Worm (Caenorhabditis elegans): Measurements from ENCODE around the gene gop-3.

DNA sequence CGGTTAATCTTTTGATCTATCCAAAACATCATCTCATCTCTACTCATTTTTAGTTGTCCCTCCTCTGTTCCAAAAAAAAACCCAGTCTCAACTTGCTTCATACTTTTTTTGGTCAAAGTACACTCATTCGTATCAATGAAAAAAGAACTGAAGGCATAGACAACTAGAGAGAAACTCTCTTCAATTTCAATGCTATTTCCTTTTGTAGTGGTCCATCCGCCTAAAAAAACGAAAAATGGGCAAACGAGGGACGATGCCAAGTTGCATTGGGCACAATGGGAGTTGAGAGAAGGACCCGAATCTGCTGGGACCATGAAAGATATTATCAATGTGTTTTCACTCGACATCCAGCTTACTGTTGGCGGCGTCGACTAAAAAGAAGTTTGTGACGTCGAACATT is 19.7 kb downstream of the gop-3 start:
- TF ChIP-seq R02D3.7 (tag; optimal IDR thresholded peaks at IDR 0.05) (no peak), ama-1 (optimal IDR thresholded peaks at IDR 0.05) (no peak), skn-1 (tag; optimal IDR thresholded peaks at IDR 0.05) (no peak), elt-1 (tag; optimal IDR thresholded peaks at IDR 0.05) (peak; percentile 17), ceh-82 (tag; optimal IDR thresholded peaks at IDR 0.05) (no peak), fos-1 (tag; optimal IDR thresholded peaks at IDR 0.05) (no peak), ceh-9 (tag; optimal IDR thresholded peaks at IDR 0.05) (no peak), nhr-237 (tag; optimal IDR thresholded peaks at IDR 0.05) (no peak), lin-39 (tag; optimal IDR thresholded peaks at IDR 0.05) (peak; percentile 1), ztf-4 (tag; optimal IDR thresholded peaks at IDR 0.05) (no peak), pqm-1 (tag; optimal IDR thresholded peaks at IDR 0.05) (no peak), ztf-11 (tag; optimal IDR thresholded peaks at IDR 0.05) (no peak)

Measured in whole organism, L3 larva.